Worm (Caenorhabditis elegans) whole organism, L1 larva: ENCODE measurements around the gene pigc-1.

ENCODE experiments used
- C16A3.4 ChIP-seq: fragments of 150-350 bp; optimal IDR thresholded peaks from 2 replicates; lab custom pipeline; 2014; ENCODE audit warnings: missing biosample characterization, missing genetic modification characterization
- C34B4.2 ChIP-seq: sonication (generic microtip); optimal IDR thresholded peaks from 2 replicates; lab custom pipeline; 2017; ENCODE audit warnings: mild to moderate bottlenecking, missing genetic modification characterization, missing compliant biosample characterization
- Y116A8C.19 ChIP-seq: sonication (generic microtip); optimal IDR thresholded peaks from 2 replicates; lab custom pipeline; 2016; ENCODE audit warnings: missing compliant biosample characterization, missing genetic modification characterization, borderline replicate concordance
- blmp-1 ChIP-seq: fragments of 150-350 bp; optimal IDR thresholded peaks from 2 replicates; lab custom pipeline; 2014; ENCODE audit warnings: missing biosample characterization, missing genetic modification characterization
- ceh-63 ChIP-seq: fragments of 200-800 bp; sonication (Bioruptor generic); optimal IDR thresholded peaks from 2 replicates; lab custom pipeline; 2018; ENCODE audit warnings: mild to moderate bottlenecking, missing genetic modification characterization, missing compliant biosample characterization
- ceh-8 ChIP-seq: fragments of 200-800 bp; sonication (Bioruptor generic); optimal IDR thresholded peaks from 2 replicates; lab custom pipeline; 2018; ENCODE audit warnings: mild to moderate bottlenecking, missing genetic modification characterization, moderate library complexity, missing compliant biosample characterization
- ceh-82 ChIP-seq, 3 experiments: fragments of 150-350 bp in 1 of 3; sonication (generic microtip) in 2 of 3; optimal IDR thresholded peaks; 2 replicates each; lab custom pipeline; 2014 to 2017; ENCODE audit warnings: missing biosample characterization in 3 of 3, missing genetic modification characterization in 3 of 3
- ceh-88 ChIP-seq: fragments of 200-800 bp; sonication (Bioruptor generic); IDR thresholded peaks from 2 replicates; pipeline ENCODE4 v1.3.6; 2022; ENCODE audit warnings: missing genetic modification characterization, missing compliant biosample characterization
- ceh-90 ChIP-seq: sonication (generic microtip); optimal IDR thresholded peaks from 2 replicates; lab custom pipeline; 2016; ENCODE audit warnings: missing genetic modification characterization, missing compliant biosample characterization
- dpl-1 ChIP-seq, 3 experiments: fragments of 150-350 bp in 2 of 3; sonication (generic microtip) in 1 of 3; optimal IDR thresholded peaks; 2 replicates each; lab custom pipeline; 2014 to 2017; ENCODE audit warnings: missing biosample characterization in 3 of 3, missing genetic modification characterization in 3 of 3, missing genetic modification reagents in 3 of 3
- dsc-1 ChIP-seq: sonication (generic microtip); optimal IDR thresholded peaks from 2 replicates; lab custom pipeline; 2016; ENCODE audit warnings: mild to moderate bottlenecking, missing genetic modification characterization, missing compliant biosample characterization
- efl-1 ChIP-seq, 4 experiments: fragments of 150-350 bp; optimal IDR thresholded peaks in 3 of 4; peaks in 1 of 4; 1 replicate in 1 of 4; 2 replicates in 3 of 4; lab custom pipeline; 2014; ENCODE audit warnings: missing biosample characterization in 2 of 4, missing genetic modification characterization in 2 of 4, missing genetic modification reagents in 2 of 4
- efl-3 ChIP-seq: fragments of 200-800 bp; sonication (Bioruptor generic); optimal IDR thresholded peaks from 2 replicates; lab custom pipeline; 2018; ENCODE audit warnings: mild to moderate bottlenecking, missing genetic modification characterization, missing compliant biosample characterization
- egl-27 ChIP-seq, 2 experiments: fragments of 150-350 bp in 1 of 2; sonication (generic microtip); optimal IDR thresholded peaks; 3 replicates each; lab custom pipeline; 2017 to 2018; ENCODE audit warnings: missing biosample characterization in 2 of 2, missing genetic modification characterization in 2 of 2, missing genetic modification reagents in 2 of 2
- elt-2 ChIP-seq: sonication (generic microtip); optimal IDR thresholded peaks from 2 replicates; lab custom pipeline; 2016; ENCODE audit warnings: missing genetic modification characterization, mild to moderate bottlenecking, inconsistent platforms, missing compliant biosample characterization, missing genetic modification reagents
- elt-3 ChIP-seq, 6 experiments: fragments of 150-350 bp in 1 of 6; sonication (generic microtip); optimal IDR thresholded peaks; 2 replicates each; lab custom pipeline; 2017 to 2018; ENCODE audit warnings: missing biosample characterization in 6 of 6, missing genetic modification characterization in 6 of 6, inconsistent platforms in 1 of 6
- ets-5 ChIP-seq: fragments of 200-800 bp; sonication (Bioruptor generic); IDR thresholded peaks from 2 replicates; pipeline ENCODE4 v1.3.6; 2022; ENCODE audit warnings: missing genetic modification characterization, missing compliant biosample characterization
- fkh-10 ChIP-seq: sonication (generic microtip); optimal IDR thresholded peaks from 2 replicates; lab custom pipeline; 2017; ENCODE audit warnings: missing biosample characterization, missing genetic modification reagents, missing genetic modification characterization
- fkh-4 ChIP-seq: sonication (generic microtip); optimal IDR thresholded peaks from 2 replicates; lab custom pipeline; 2016; ENCODE audit warnings: missing compliant biosample characterization, missing genetic modification characterization, borderline replicate concordance
- fos-1 ChIP-seq: fragments of 150-350 bp; optimal IDR thresholded peaks from 2 replicates; lab custom pipeline; 2014; ENCODE audit warnings: missing biosample characterization, missing genetic modification characterization
- grh-1 ChIP-seq: fragments of 200-800 bp; sonication (Bioruptor generic); IDR thresholded peaks from 2 replicates; pipeline ENCODE4 v1.3.6; 2022; ENCODE audit warnings: missing genetic modification reagents, missing genetic modification characterization, missing compliant biosample characterization
- irx-1 ChIP-seq: sonication (generic microtip); optimal IDR thresholded peaks from 2 replicates; lab custom pipeline; 2016; ENCODE audit warnings: missing genetic modification characterization, missing compliant biosample characterization
- isw-1 ChIP-seq: fragments of 200-800 bp; sonication (Bioruptor generic); IDR thresholded peaks from 2 replicates; pipeline ENCODE4 v1.3.6; 2022; ENCODE audit warnings: missing genetic modification characterization, missing compliant biosample characterization
- jun-1 ChIP-seq: fragments of 150-350 bp; optimal IDR thresholded peaks from 2 replicates; lab custom pipeline; 2014; ENCODE audit warnings: missing biosample characterization, missing genetic modification reagents, missing genetic modification characterization
- lin-13 ChIP-seq: fragments of 150-350 bp; optimal IDR thresholded peaks from 2 replicates; lab custom pipeline; 2014; ENCODE audit warnings: missing biosample characterization, missing genetic modification reagents, missing genetic modification characterization
- lin-14 ChIP-seq: fragments of 200-800 bp; sonication (Bioruptor generic); optimal IDR thresholded peaks from 2 replicates; lab custom pipeline; 2018; ENCODE audit warnings: mild to moderate bottlenecking, missing genetic modification characterization, moderate library complexity, missing compliant biosample characterization
- lin-15B ChIP-seq: fragments of 150-350 bp; sonication (generic microtip); optimal IDR thresholded peaks from 3 replicates; lab custom pipeline; 2014; ENCODE audit warnings: missing biosample characterization, missing genetic modification characterization
- lin-35 ChIP-seq, 2 experiments: fragments of 150-350 bp; optimal IDR thresholded peaks; 2 replicates each; lab custom pipeline; 2014; ENCODE audit warnings: missing biosample characterization in 2 of 2, missing genetic modification characterization in 2 of 2, missing genetic modification reagents in 2 of 2
- lin-39 ChIP-seq: fragments of 150-350 bp; optimal IDR thresholded peaks from 2 replicates; lab custom pipeline; 2014; ENCODE audit warnings: missing biosample characterization, missing genetic modification reagents, missing genetic modification characterization
- lsy-2 ChIP-seq, 2 experiments: fragments of 150-350 bp; optimal IDR thresholded peaks; 2 replicates each; lab custom pipeline; 2014; ENCODE audit warnings: missing biosample characterization in 2 of 2, missing genetic modification characterization in 2 of 2
- mep-1 ChIP-seq: fragments of 150-350 bp; optimal IDR thresholded peaks from 2 replicates; lab custom pipeline; 2014; ENCODE audit warnings: missing biosample characterization, missing genetic modification characterization
- nhr-12 ChIP-seq: sonication (generic microtip); optimal IDR thresholded peaks from 2 replicates; lab custom pipeline; 2017; ENCODE audit warnings: missing biosample characterization, missing genetic modification characterization
- nhr-19 ChIP-seq: fragments of 200-800 bp; sonication (Bioruptor generic); conservative IDR thresholded peaks from 2 replicates; pipeline ENCODE4 v1.3.6; 2022; ENCODE audit warnings: missing genetic modification characterization, missing compliant biosample characterization
- nhr-20 ChIP-seq: sonication (generic microtip); optimal IDR thresholded peaks from 2 replicates; lab custom pipeline; 2016; ENCODE audit warnings: mild to moderate bottlenecking, missing genetic modification characterization, missing compliant biosample characterization
- nhr-237 ChIP-seq: fragments of 150-350 bp; optimal IDR thresholded peaks from 2 replicates; lab custom pipeline; 2014; ENCODE audit warnings: missing biosample characterization, missing genetic modification characterization
- nhr-47 ChIP-seq: sonication (generic microtip); optimal IDR thresholded peaks from 2 replicates; lab custom pipeline; 2016; ENCODE audit warnings: mild to moderate bottlenecking, missing genetic modification characterization, moderate library complexity, missing compliant biosample characterization
- nhr-77 ChIP-seq: fragments of 150-350 bp; optimal IDR thresholded peaks from 2 replicates; lab custom pipeline; 2014; ENCODE audit warnings: missing biosample characterization, missing genetic modification characterization
- nhr-84 ChIP-seq: sonication (generic microtip); optimal IDR thresholded peaks from 2 replicates; lab custom pipeline; 2017; ENCODE audit warnings: missing biosample characterization, missing genetic modification characterization
- nhr-85 ChIP-seq: sonication (generic microtip); peaks from one replicate; lab custom pipeline; 2016; ENCODE audit warnings: missing genetic modification characterization, inconsistent platforms, missing compliant biosample characterization
- pax-3 ChIP-seq: fragments of 200-800 bp; sonication (Bioruptor generic); optimal IDR thresholded peaks from 2 replicates; lab custom pipeline; 2018; ENCODE audit warnings: mild to moderate bottlenecking, missing genetic modification characterization, moderate library complexity, missing compliant biosample characterization
- rnt-1 ChIP-seq: sonication (generic microtip); optimal IDR thresholded peaks from 2 replicates; lab custom pipeline; 2016; ENCODE audit warnings: mild to moderate bottlenecking, missing genetic modification characterization, moderate library complexity, missing compliant biosample characterization
- skn-1 ChIP-seq: fragments of 150-350 bp; optimal IDR thresholded peaks from 2 replicates; lab custom pipeline; 2014; ENCODE audit warnings: missing biosample characterization, missing genetic modification characterization
- snpc-4 ChIP-seq: fragments of 150-350 bp; optimal IDR thresholded peaks from 2 replicates; lab custom pipeline; 2014; ENCODE audit warnings: missing biosample characterization, missing genetic modification characterization
- snu-23 ChIP-seq: sonication (generic microtip); optimal IDR thresholded peaks from 2 replicates; lab custom pipeline; 2016; ENCODE audit warnings: missing genetic modification characterization, missing compliant biosample characterization
- sox-4 ChIP-seq: sonication (generic microtip); optimal IDR thresholded peaks from 2 replicates; lab custom pipeline; 2016; ENCODE audit warnings: missing genetic modification characterization, missing compliant biosample characterization
- sptf-1 ChIP-seq: fragments of 150-350 bp; optimal IDR thresholded peaks from 2 replicates; lab custom pipeline; 2014; ENCODE audit warnings: missing biosample characterization, missing genetic modification characterization
- sup-37 ChIP-seq: fragments of 200-800 bp; sonication (Bioruptor generic); optimal IDR thresholded peaks from 2 replicates; lab custom pipeline; 2018; ENCODE audit warnings: mild to moderate bottlenecking, missing genetic modification characterization, missing compliant biosample characterization
- unc-130 ChIP-seq: fragments of 150-350 bp; optimal IDR thresholded peaks from 2 replicates; lab custom pipeline; 2017; ENCODE audit warnings: missing biosample characterization, missing genetic modification characterization, inconsistent platforms
- unc-86 ChIP-seq: sonication (generic microtip); optimal IDR thresholded peaks from 2 replicates; lab custom pipeline; 2016; ENCODE audit warnings: missing genetic modification characterization, missing compliant biosample characterization
- vab-15 ChIP-seq: sonication (generic microtip); optimal IDR thresholded peaks from 2 replicates; lab custom pipeline; 2017; ENCODE audit warnings: missing genotype, mild to moderate bottlenecking, missing genetic modification characterization, missing compliant biosample characterization
- zip-4 ChIP-seq: fragments of 200-800 bp; sonication (Bioruptor generic); optimal IDR thresholded peaks from 2 replicates; lab custom pipeline; 2018; ENCODE audit warnings: mild to moderate bottlenecking, missing genetic modification characterization, moderate library complexity, missing compliant biosample characterization

pigc-1 gene

ce11 chrIV:9335552-9336251 is 7.2 kb downstream of the pigc-1 start, which contains the start of the genes coa-4 and T20D3.14:
Gene coa-4 (minus strand): TSS chrIV:9335602.
Gene T20D3.14 (minus strand): TSS chrIV:9335909.
- TF ChIP-seq ets-5 (GFP tag; lab: Robert Waterston, UW) (no peak), pax-3 (tag; lab: Kevin White, UChicago) (no peak), jun-1 (tag; lab: Kevin White, UChicago) (no peak), zip-4 (no peak), dpl-1 (GFP tag; optimal IDR thresholded peaks at IDR 0.05; lab: Kevin White, UChicago) (peak in 2 of 3 experiments; percentile 17 to 48), efl-1 (optimal IDR thresholded peaks at IDR 0.05; lab: Kevin White, UChicago) (peak; percentile 50 to 57), efl-1 (GFP tag; optimal IDR thresholded peaks at IDR 0.05 in 1 of 2; lab: Kevin White, UChicago) (peak; percentile 43 to 83), irx-1 (tag; lab: Kevin White, UChicago) (peak; percentile 9), unc-86 (no peak), grh-1 (GFP tag; lab: Robert Waterston, UW) (no peak), blmp-1 (tag; lab: Kevin White, UChicago) (peak; percentile 39), vab-15 (no peak), Y116A8C.19 (tag; lab: Kevin White, UChicago) (no peak), fkh-10 (no peak), nhr-237 (tag; lab: Kevin White, UChicago) (no peak), lin-35 (GFP tag; optimal IDR thresholded peaks at IDR 0.05; lab: Kevin White, UChicago) (peak; percentile 41 to 64), nhr-85 (tag; lab: Kevin White, UChicago) (peak; percentile 55), ceh-88 (GFP tag; lab: Robert Waterston, UW) (no peak), ceh-8 (no peak), lin-14 (GFP tag; lab: Kevin White, UChicago) (peak; percentile 75), skn-1 (tag; lab: Kevin White, UChicago) (no peak), fkh-4 (no peak), lin-39 (no peak), elt-2 (tag; lab: Kevin White, UChicago) (peak; percentile 17), unc-130 (tag; lab: Kevin White, UChicago) (no peak), snu-23 (GFP tag; lab: Kevin White, UChicago) (peak; percentile 75), dsc-1 (tag; lab: Kevin White, UChicago) (no peak), sptf-1 (tag; lab: Kevin White, UChicago) (no peak), isw-1 (no peak), elt-3 (tag; optimal IDR thresholded peaks at IDR 0.05; lab: Kevin White, UChicago) (peak in 1 of 6 experiments; percentile 43), ceh-90 (tag; lab: Kevin White, UChicago) (no peak), nhr-77 (tag; lab: Kevin White, UChicago) (peak; percentile 11), lin-13 (GFP tag; lab: Kevin White, UChicago) (no peak), ceh-82 (tag; optimal IDR thresholded peaks at IDR 0.05; lab: Kevin White, UChicago) (peak in 2 of 3 experiments; percentile 6 to 26), nhr-84 (no peak), lin-15B (tag; lab: Kevin White, UChicago) (no peak), nhr-12 (tag; lab: Kevin White, UChicago) (no peak), snpc-4 (tag; lab: Kevin White, UChicago) (peak; percentile 1), efl-3 (no peak), rnt-1 (tag; lab: Kevin White, UChicago) (peak; percentile 33), lsy-2 (tag; optimal IDR thresholded peaks at IDR 0.05; lab: Kevin White, UChicago) (peak; percentile 53 to 58), C34B4.2 (tag; lab: Kevin White, UChicago) (no peak), C16A3.4 (tag; lab: Kevin White, UChicago) (peak; percentile 38), nhr-47 (tag; lab: Kevin White, UChicago) (peak; percentile 43), sox-4 (tag; lab: Kevin White, UChicago) (no peak), nhr-19 (GFP tag; lab: Robert Waterston, UW) (no peak; the same call in none of the 2 replicates), sup-37 (GFP tag; lab: Kevin White, UChicago) (no peak), ceh-63 (GFP tag; lab: Kevin White, UChicago) (no peak), mep-1 (tag; lab: Kevin White, UChicago) (peak; percentile 41), nhr-20 (tag; lab: Kevin White, UChicago) (peak; percentile 64), egl-27 (tag; optimal IDR thresholded peaks at IDR 0.05; lab: Kevin White, UChicago) (no peak), fos-1 (no peak)
